Worm (Caenorhabditis elegans): ENCODE data around the gene cyb-3.

ce11 chrV:15367770-15368169 lies 27.7 kb upstream of the cyb-3 start:
- no peak for TF ChIP-seq ama-1 (optimal IDR thresholded peaks at IDR 0.05)
- TF ChIP-seq scrt-1 (GFP tag; IDR thresholded peaks at IDR 0.05): no peak
- TF ChIP-seq tbx-37 (GFP tag; conservative IDR thresholded peaks at IDR 0.05): no peak
- no peak for TF ChIP-seq flt-1 (GFP tag; IDR thresholded peaks at IDR 0.05)
- no peak for TF ChIP-seq B0310.2 (tag; optimal IDR thresholded peaks at IDR 0.05)
- no peak for TF ChIP-seq ets-7 (tag; optimal IDR thresholded peaks at IDR 0.05)
- no peak for TF ChIP-seq ceh-13 (GFP tag; optimal IDR thresholded peaks at IDR 0.05)
- no peak for TF ChIP-seq ceh-36 (tag; optimal IDR thresholded peaks at IDR 0.05)
